Fruit fly (Drosophila melanogaster) whole organism, embryonic: ENCODE measurements around the gene Pde6.
A peak's percentile ranks its signal among the peaks of the same experiment; 100 is the strongest.

Experiments used
- Antp ChIP-seq: fragments of 200-800 bp; sonication (Bioruptor generic); optimal IDR thresholded peaks from 3 replicates; lab custom pipeline; 2016; ENCODE audit warnings: missing biosample characterization, missing genetic modification characterization
- CG10147 ChIP-seq: fragments of 200-800 bp; sonication (Bioruptor generic); optimal IDR thresholded peaks from 2 replicates; lab custom pipeline; 2019; ENCODE audit warnings: missing biosample characterization, mild to moderate bottlenecking, missing genetic modification characterization, moderate library complexity
- CG10543 ChIP-seq: fragments of 200-800 bp; sonication (Bioruptor generic); optimal IDR thresholded peaks from 3 replicates; lab custom pipeline; 2017; ENCODE audit warnings: missing biosample characterization, mild to moderate bottlenecking, missing genetic modification characterization, moderate library complexity
- CG11695 ChIP-seq: fragments of 200-800 bp; sonication (Bioruptor generic); IDR thresholded peaks from 3 replicates; pipeline ENCODE4 v1.3.6; 2022; ENCODE audit warnings: missing biosample characterization, missing genetic modification characterization
- CG12299 ChIP-seq: fragments of 200-800 bp; sonication (Bioruptor generic); optimal IDR thresholded peaks from 2 replicates; lab custom pipeline; 2018; ENCODE audit warnings: missing biosample characterization, mild to moderate bottlenecking, missing genetic modification characterization
- CG1233 ChIP-seq: fragments of 200-800 bp; sonication (Bioruptor generic); optimal IDR thresholded peaks from 4 replicates; lab custom pipeline; 2018; ENCODE audit warnings: missing biosample characterization, mild to moderate bottlenecking, missing genetic modification characterization
- CG13775 ChIP-seq: fragments of 200-800 bp; sonication (Bioruptor generic); optimal IDR thresholded peaks from 3 replicates; lab custom pipeline; 2017; ENCODE audit warnings: missing biosample characterization, mild to moderate bottlenecking, missing genetic modification characterization
- CG15073 ChIP-seq: fragments of 200-800 bp; sonication (Bioruptor generic); optimal IDR thresholded peaks from 2 replicates; lab custom pipeline; 2016; ENCODE audit warnings: missing biosample characterization, missing genetic modification characterization
- CG15601 ChIP-seq: fragments of 200-800 bp; sonication (Bioruptor generic); optimal IDR thresholded peaks from 3 replicates; lab custom pipeline; 2019; ENCODE audit warnings: missing biosample characterization, mild to moderate bottlenecking, missing genetic modification characterization, moderate library complexity
- CG17361 ChIP-seq: fragments of 200-800 bp; sonication (Bioruptor generic); IDR thresholded peaks from 3 replicates; pipeline ENCODE4 v1.3.6; 2022; ENCODE audit warnings: missing biosample characterization, missing genetic modification characterization
- CG2129 ChIP-seq: fragments of 200-800 bp; sonication (Bioruptor generic); IDR thresholded peaks from 2 replicates; pipeline ENCODE4 v1.3.6; 2022; ENCODE audit warnings: missing biosample characterization, missing genetic modification characterization; ENCODE audit not compliant: partially characterized antibody
- CG31441 ChIP-seq: fragments of 200-800 bp; sonication (Bioruptor generic); IDR thresholded peaks from 2 replicates; pipeline ENCODE4 v1.3.6; 2022; ENCODE audit warnings: missing biosample characterization, missing genetic modification characterization
- CG32772 ChIP-seq: fragments of 200-800 bp; sonication (Bioruptor generic); IDR thresholded peaks from 2 replicates; pipeline ENCODE4 v1.3.6; 2022; ENCODE audit warnings: missing biosample characterization, missing genetic modification characterization
- CG4730 ChIP-seq: fragments of 200-800 bp; sonication (Bioruptor generic); IDR thresholded peaks from 2 replicates; pipeline ENCODE4 v1.3.6; 2022; ENCODE audit warnings: missing biosample characterization, missing genetic modification characterization
- CG6254 ChIP-seq: fragments of 200-800 bp; sonication (Bioruptor generic); optimal IDR thresholded peaks from 3 replicates; lab custom pipeline; 2017; ENCODE audit warnings: mild to moderate bottlenecking, missing biosample characterization, missing genetic modification reagents, missing genetic modification characterization
- CG7556 ChIP-seq: fragments of 200-800 bp; sonication (Bioruptor generic); optimal IDR thresholded peaks from 2 replicates; lab custom pipeline; 2017; ENCODE audit warnings: missing biosample characterization, mild to moderate bottlenecking, missing genetic modification characterization
- CG7987 ChIP-seq: fragments of 200-800 bp; sonication (Bioruptor generic); optimal IDR thresholded peaks from 2 replicates; lab custom pipeline; 2018; ENCODE audit warnings: missing biosample characterization, mild to moderate bottlenecking, missing genetic modification characterization, moderate library complexity
- CG8388 ChIP-seq: fragments of 200-800 bp; sonication (Bioruptor generic); optimal IDR thresholded peaks from 2 replicates; lab custom pipeline; 2019; ENCODE audit warnings: missing biosample characterization, mild to moderate bottlenecking, missing genetic modification characterization, moderate library complexity
- Dfd ChIP-seq, 2 experiments: fragments of >200 bp; optimal IDR thresholded peaks; 2 replicates each; lab custom pipeline; 2017; ENCODE audit warnings: missing biosample characterization in 2 of 2, missing genetic modification characterization in 2 of 2
- Dref ChIP-seq: fragments of 200-800 bp; sonication (Bioruptor generic); IDR thresholded peaks from 2 replicates; pipeline ENCODE4 v1.3.6; 2022; ENCODE audit warnings: missing biosample characterization, missing genetic modification characterization
- Fer1 ChIP-seq: fragments of 200-800 bp; sonication (Bioruptor generic); optimal IDR thresholded peaks from 2 replicates; lab custom pipeline; 2017; ENCODE audit warnings: missing biosample characterization, mild to moderate bottlenecking, missing genetic modification characterization
- HLH54F ChIP-seq: fragments of 200-800 bp; sonication (Bioruptor generic); optimal IDR thresholded peaks from 3 replicates; lab custom pipeline; 2016; ENCODE audit warnings: missing biosample characterization, missing genetic modification characterization
- Hr3 ChIP-seq: fragments of 200-800 bp; sonication (Bioruptor generic); optimal IDR thresholded peaks from 3 replicates; lab custom pipeline; 2016; ENCODE audit warnings: missing biosample characterization, missing genetic modification characterization
- Oaz ChIP-seq: fragments of 200-800 bp; sonication (Bioruptor generic); IDR thresholded peaks from 2 replicates; pipeline ENCODE4 v1.3.6; 2022; ENCODE audit warnings: missing biosample characterization, missing genetic modification characterization
- Sox102F ChIP-seq: fragments of 200-800 bp; sonication (Bioruptor generic); optimal IDR thresholded peaks from 2 replicates; lab custom pipeline; 2018; ENCODE audit warnings: missing biosample characterization, mild to moderate bottlenecking, missing genetic modification characterization, moderate library complexity
- Vsx1 ChIP-seq: fragments of 200-800 bp; sonication (Bioruptor generic); optimal IDR thresholded peaks from 2 replicates; lab custom pipeline; 2017; ENCODE audit warnings: missing biosample characterization, mild to moderate bottlenecking, missing genetic modification characterization, missing genetic modification reagents
- Xbp1 ChIP-seq: fragments of 200-800 bp; sonication (Bioruptor generic); optimal IDR thresholded peaks from 3 replicates; lab custom pipeline; 2016; ENCODE audit warnings: missing biosample characterization, mild to moderate bottlenecking, missing genetic modification characterization
- croc ChIP-seq: fragments of 200-800 bp; sonication (Bioruptor generic); conservative IDR thresholded peaks from 3 replicates; pipeline ENCODE4 v1.3.6; 2022; ENCODE audit warnings: missing biosample characterization, missing genetic modification characterization
- crp ChIP-seq, 2 experiments: fragments of 200-800 bp; sonication (Bioruptor generic); optimal IDR thresholded peaks; 2 replicates in 1 of 2; 3 replicates in 1 of 2; lab custom pipeline; 2017; ENCODE audit warnings: missing biosample characterization in 2 of 2, missing genetic modification characterization in 2 of 2, mild to moderate bottlenecking in 1 of 2, moderate library complexity in 1 of 2
- disco-r ChIP-seq: fragments of 200-800 bp; sonication (Bioruptor generic); optimal IDR thresholded peaks from 2 replicates; lab custom pipeline; 2016; ENCODE audit warnings: missing biosample characterization, missing genetic modification characterization
- fd102C ChIP-seq: fragments of 200-800 bp; sonication (Bioruptor generic); optimal IDR thresholded peaks from 2 replicates; lab custom pipeline; 2018; ENCODE audit warnings: missing biosample characterization, mild to moderate bottlenecking, missing genetic modification characterization, moderate library complexity
- gfzf ChIP-seq: fragments of 200-800 bp; sonication (Bioruptor generic); optimal IDR thresholded peaks from 2 replicates; lab custom pipeline; 2016; ENCODE audit warnings: missing biosample characterization, mild to moderate bottlenecking, missing genetic modification characterization, moderate library complexity
- grn ChIP-seq: fragments of 200-800 bp; sonication (Bioruptor generic); optimal IDR thresholded peaks from 3 replicates; lab custom pipeline; 2017; ENCODE audit warnings: missing biosample characterization, missing genetic modification characterization
- onecut ChIP-seq: fragments of 200-800 bp; sonication (Bioruptor generic); IDR thresholded peaks from 2 replicates; pipeline ENCODE4 v1.3.6; 2022; ENCODE audit warnings: missing biosample characterization, missing genetic modification characterization
- p53 ChIP-seq: fragments of 200-800 bp; sonication (Bioruptor generic); optimal IDR thresholded peaks from 2 replicates; lab custom pipeline; 2016; ENCODE audit warnings: missing biosample characterization, missing genetic modification characterization
- pb ChIP-seq: fragments of 200-800 bp; sonication (Bioruptor generic); optimal IDR thresholded peaks from 3 replicates; lab custom pipeline; 2016; ENCODE audit warnings: missing biosample characterization, missing genetic modification characterization
- pho ChIP-seq: fragments of 200-800 bp; sonication (Bioruptor generic); optimal IDR thresholded peaks from 2 replicates; lab custom pipeline; 2016; ENCODE audit warnings: missing biosample characterization, missing genetic modification characterization
- pnt ChIP-seq: fragments of 200-800 bp; sonication (Bioruptor generic); optimal IDR thresholded peaks from 3 replicates; lab custom pipeline; 2016; ENCODE audit warnings: missing biosample characterization, missing genetic modification characterization
- ranshi ChIP-seq: fragments of 200-800 bp; sonication (Bioruptor generic); IDR thresholded peaks from 2 replicates; pipeline ENCODE4 v1.3.6; 2022; ENCODE audit warnings: missing biosample characterization, missing genetic modification characterization
- rib ChIP-seq: fragments of 200-800 bp; sonication (Bioruptor generic); IDR thresholded peaks from 2 replicates; pipeline ENCODE4 v1.3.6; 2022; ENCODE audit warnings: missing biosample characterization, missing genetic modification characterization
- sd ChIP-seq: fragments of 200-800 bp; sonication (Bioruptor generic); optimal IDR thresholded peaks from 3 replicates; lab custom pipeline; 2018; ENCODE audit warnings: missing biosample characterization, mild to moderate bottlenecking, missing genetic modification characterization, moderate library complexity
- shn ChIP-seq: fragments of 200-800 bp; sonication (Bioruptor generic); optimal IDR thresholded peaks from 3 replicates; lab custom pipeline; 2016; ENCODE audit warnings: missing biosample characterization, missing genetic modification characterization
- slou ChIP-seq: fragments of 200-800 bp; sonication (Bioruptor generic); optimal IDR thresholded peaks from 3 replicates; lab custom pipeline; 2016; ENCODE audit warnings: missing biosample characterization, missing genetic modification characterization
- sqz ChIP-seq: fragments of 200-800 bp; sonication (Bioruptor generic); optimal IDR thresholded peaks from 3 replicates; lab custom pipeline; 2018; ENCODE audit warnings: missing biosample characterization, mild to moderate bottlenecking, missing genetic modification characterization
- sr ChIP-seq: fragments of 200-800 bp; sonication (Bioruptor generic); IDR thresholded peaks from 3 replicates; pipeline ENCODE4 v1.3.6; 2022; ENCODE audit warnings: missing biosample characterization, missing genetic modification characterization
- ssp ChIP-seq: fragments of 200-800 bp; sonication (Bioruptor generic); IDR thresholded peaks from 2 replicates; pipeline ENCODE4 v1.3.6; 2022; ENCODE audit warnings: missing biosample characterization, missing genetic modification characterization
- stc ChIP-seq: fragments of 200-800 bp; sonication (Bioruptor generic); IDR thresholded peaks from 2 replicates; pipeline ENCODE4 v1.3.6; 2022; ENCODE audit warnings: missing biosample characterization, missing genetic modification characterization
- tap ChIP-seq: fragments of 200-800 bp; optimal IDR thresholded peaks from 3 replicates; lab custom pipeline; 2019; ENCODE audit warnings: missing biosample characterization, mild to moderate bottlenecking, missing genetic modification characterization, moderate library complexity
- tin ChIP-seq: fragments of 200-800 bp; sonication (Bioruptor generic); optimal IDR thresholded peaks from 3 replicates; lab custom pipeline; 2016; ENCODE audit warnings: missing biosample characterization, missing genetic modification characterization
- vvl ChIP-seq: fragments of 200-800 bp; sonication (Bioruptor generic); IDR thresholded peaks from 2 replicates; pipeline ENCODE4 v1.3.6; 2022; ENCODE audit warnings: missing biosample characterization, missing genetic modification characterization
- wek ChIP-seq: fragments of 200-800 bp; sonication (Bioruptor generic); optimal IDR thresholded peaks from 3 replicates; lab custom pipeline; 2018; ENCODE audit warnings: missing biosample characterization, mild to moderate bottlenecking, missing genetic modification characterization, moderate library complexity

Pde6 gene

dm6 chr3R:14558383-14558883 lies 329 bp upstream of the Pde6 start (continued):
- peak; percentile 96 for TF ChIP-seq CG31441 (GFP tag; lab: Robert Waterston, UW)
- TF ChIP-seq fd102C (GFP tag; lab: Kevin White, UChicago): no peak
- TF ChIP-seq vvl (GFP tag; lab: Robert Waterston, UW): peak; percentile 92
- TF ChIP-seq CG4730 (GFP tag; lab: Robert Waterston, UW): peak; percentile 78
- TF ChIP-seq sd (tag; lab: Kevin White, UChicago): no peak
- peak; percentile 89 for TF ChIP-seq tin (GFP tag; lab: Kevin White, UChicago)
- peak; percentile 89 for TF ChIP-seq CG1233 (GFP tag; lab: Kevin White, UChicago)
- TF ChIP-seq CG12299 (tag; lab: Kevin White, UChicago): peak; percentile 88
- peak; percentile 87 for TF ChIP-seq Antp (GFP tag; lab: Kevin White, UChicago)
- no peak; the same call in 2 of the 3 replicates for TF ChIP-seq sr (GFP tag; lab: Robert Waterston, UW)
- TF ChIP-seq CG7556 (GFP tag; lab: Kevin White, UChicago): peak; percentile 97
- TF ChIP-seq croc: peak; percentile 77
- TF ChIP-seq pnt (GFP tag; lab: Kevin White, UChicago): peak; percentile 84
- TF ChIP-seq Oaz (GFP tag; lab: Robert Waterston, UW): peak; percentile 84
- peak; percentile 9 for TF ChIP-seq gfzf (GFP tag; lab: Kevin White, UChicago)
- peak; percentile 95 for TF ChIP-seq CG17361 (GFP tag; lab: Robert Waterston, UW)
- TF ChIP-seq Dref (GFP tag; lab: Robert Waterston, UW): 0 out of 2 replicates have a peak, but pooled peaks have one; percentile 8
- no peak for TF ChIP-seq CG15073 (GFP tag; lab: Kevin White, UChicago)
- peak; percentile 86 for TF ChIP-seq disco-r (GFP tag; lab: Kevin White, UChicago)
- TF ChIP-seq crp (GFP tag; optimal IDR thresholded peaks at IDR 0.05; lab: Kevin White, UChicago): peak in 1 of 2 experiments; percentile 51
- peak; percentile 38 for TF ChIP-seq grn (GFP tag; lab: Kevin White, UChicago)
- TF ChIP-seq HLH54F: peak; percentile 89
- peak; percentile 91 for TF ChIP-seq CG8388 (GFP tag; lab: Kevin White, UChicago)
- peak; percentile 86 for TF ChIP-seq tap (tag; lab: Kevin White, UChicago)
- peak; percentile 85 for TF ChIP-seq CG6254 (GFP tag; lab: Kevin White, UChicago)
- peak; percentile 67 for TF ChIP-seq p53 (GFP tag; lab: Kevin White, UChicago)
- peak; percentile 89 for TF ChIP-seq CG11695
- peak; percentile 93 for TF ChIP-seq CG10543 (GFP tag; lab: Kevin White, UChicago)
- TF ChIP-seq shn: peak; percentile 88
- TF ChIP-seq ranshi (GFP tag; lab: Robert Waterston, UW): peak; percentile 82
- TF ChIP-seq CG32772 (GFP tag; lab: Robert Waterston, UW): peak; percentile 71
- peak; percentile 85 for TF ChIP-seq onecut (GFP tag; lab: Robert Waterston, UW)
- peak; percentile 90 for TF ChIP-seq Xbp1 (GFP tag; lab: Kevin White, UChicago)
- TF ChIP-seq CG10147 (GFP tag; lab: Kevin White, UChicago): peak; percentile 94
- TF ChIP-seq Hr3: peak; percentile 86
- TF ChIP-seq wek (GFP tag; lab: Kevin White, UChicago): peak; percentile 55
- peak; percentile 85 for TF ChIP-seq CG13775 (GFP tag; lab: Kevin White, UChicago)
- TF ChIP-seq CG2129 (GFP tag; lab: Robert Waterston, UW): no peak
- peak; percentile 93 for TF ChIP-seq pho (GFP tag; lab: Kevin White, UChicago)
- peak; percentile 97 for TF ChIP-seq Fer1 (GFP tag; lab: Kevin White, UChicago)
- no peak for TF ChIP-seq Dfd (GFP tag; optimal IDR thresholded peaks at IDR 0.05; lab: Kevin White, UChicago)
- TF ChIP-seq rib (GFP tag; lab: Robert Waterston, UW): peak; percentile 83
- TF ChIP-seq ssp (GFP tag; lab: Robert Waterston, UW): peak; percentile 74
- TF ChIP-seq pb: peak; percentile 90
- peak; percentile 96 for TF ChIP-seq Sox102F (GFP tag; lab: Kevin White, UChicago)
- TF ChIP-seq slou (GFP tag; lab: Kevin White, UChicago): peak; percentile 77
- TF ChIP-seq CG15601 (tag; lab: Kevin White, UChicago): peak; percentile 81
- peak; percentile 86 for TF ChIP-seq Vsx1 (GFP tag; lab: Kevin White, UChicago)
- TF ChIP-seq sqz: peak; percentile 80
- TF ChIP-seq CG7987 (GFP tag; lab: Kevin White, UChicago): peak; percentile 75
- TF ChIP-seq stc (GFP tag; lab: Robert Waterston, UW): peak; percentile 89
